Fruit fly (Drosophila melanogaster) whole organism, embryonic: ENCODE measurements around the gene CG13029.

ENCODE experiments used
- Atf-2 ChIP-seq: fragments of 200-800 bp; sonication (Bioruptor generic); optimal IDR thresholded peaks from 2 replicates; lab custom pipeline; 2016; ENCODE audit warnings: missing biosample characterization, missing genetic modification characterization
- Blimp-1 ChIP-seq: fragments of 200-800 bp; sonication (Bioruptor generic); optimal IDR thresholded peaks from 3 replicates; lab custom pipeline; 2018; ENCODE audit warnings: missing biosample characterization, missing genetic modification characterization, mild to moderate bottlenecking, moderate library complexity, missing genetic modification reagents
- Bteb2 ChIP-seq: fragments of 200-800 bp; sonication (Bioruptor generic); optimal IDR thresholded peaks from 2 replicates; lab custom pipeline; 2016; ENCODE audit warnings: missing biosample characterization, missing genetic modification characterization
- CG10274 ChIP-seq: fragments of 200-800 bp; sonication (Bioruptor generic); optimal IDR thresholded peaks from 3 replicates; lab custom pipeline; 2017; ENCODE audit warnings: missing biosample characterization, mild to moderate bottlenecking, missing genetic modification characterization
- CG10321 ChIP-seq: fragments of 200-800 bp; sonication (Bioruptor generic); IDR thresholded peaks from 2 replicates; pipeline ENCODE4 v1.3.6; 2022; ENCODE audit warnings: missing biosample characterization, missing genetic modification characterization
- CG12236 ChIP-seq: fragments of 200-800 bp; sonication (Bioruptor generic); optimal IDR thresholded peaks from 2 replicates; lab custom pipeline; 2016; ENCODE audit warnings: missing biosample characterization, missing genetic modification characterization
- CG13424 ChIP-seq: fragments of 200-800 bp; sonication (Bioruptor generic); optimal IDR thresholded peaks from 2 replicates; lab custom pipeline; 2019; ENCODE audit warnings: missing biosample characterization, mild to moderate bottlenecking, missing genetic modification characterization, moderate library complexity
- CG13894 ChIP-seq: fragments of 200-800 bp; sonication (Bioruptor generic); optimal IDR thresholded peaks from 3 replicates; lab custom pipeline; 2018; ENCODE audit warnings: missing biosample characterization, mild to moderate bottlenecking, missing genetic modification characterization, moderate library complexity
- CG14441 ChIP-seq: fragments of 200-800 bp; sonication (Bioruptor generic); IDR thresholded peaks from 2 replicates; pipeline ENCODE4 v1.3.6; 2022; ENCODE audit warnings: missing biosample characterization, missing genetic modification characterization
- CG14860 ChIP-seq: fragments of 200-800 bp; sonication (Bioruptor generic); IDR thresholded peaks from 3 replicates; pipeline ENCODE4 v1.3.6; 2022; ENCODE audit warnings: missing biosample characterization, missing genetic modification characterization; ENCODE audit not compliant: partially characterized antibody
- CG15514 ChIP-seq: fragments of 200-800 bp; sonication (Bioruptor generic); optimal IDR thresholded peaks from 3 replicates; lab custom pipeline; 2017; ENCODE audit warnings: missing biosample characterization, missing genetic modification characterization, mild to moderate bottlenecking, moderate library complexity, missing genetic modification reagents
- CG17829 ChIP-seq: fragments of 200-800 bp; optimal IDR thresholded peaks from 2 replicates; lab custom pipeline; 2019; ENCODE audit warnings: missing biosample characterization, mild to moderate bottlenecking, missing genetic modification characterization, moderate library complexity
- CG4404 ChIP-seq: fragments of 200-800 bp; sonication (Bioruptor generic); IDR thresholded peaks from 2 replicates; pipeline ENCODE4 v1.3.6; 2022; ENCODE audit warnings: missing biosample characterization, missing genetic modification characterization
- CG4707 ChIP-seq: fragments of 200-800 bp; sonication (Bioruptor generic); optimal IDR thresholded peaks from 2 replicates; lab custom pipeline; 2018; ENCODE audit warnings: missing biosample characterization, mild to moderate bottlenecking, missing genetic modification characterization, moderate library complexity
- CG7928 ChIP-seq: fragments of 200-800 bp; sonication (Bioruptor generic); optimal IDR thresholded peaks from 2 replicates; lab custom pipeline; 2017; ENCODE audit warnings: missing biosample characterization, mild to moderate bottlenecking, missing genetic modification characterization
- CG9437 ChIP-seq: fragments of 200-800 bp; sonication (Bioruptor generic); optimal IDR thresholded peaks from 2 replicates; lab custom pipeline; 2018; ENCODE audit warnings: missing biosample characterization, mild to moderate bottlenecking, missing genetic modification characterization
- CG9609 ChIP-seq: fragments of 200-800 bp; sonication (Bioruptor generic); optimal IDR thresholded peaks from 3 replicates; lab custom pipeline; 2016; ENCODE audit warnings: missing biosample characterization, missing genetic modification characterization
- CG9817 ChIP-seq: fragments of 200-800 bp; sonication (Bioruptor generic); optimal IDR thresholded peaks from 2 replicates; lab custom pipeline; 2018; ENCODE audit warnings: missing biosample characterization, mild to moderate bottlenecking, missing genetic modification characterization, moderate library complexity
- HHEX ChIP-seq: fragments of 200-800 bp; sonication (Bioruptor generic); optimal IDR thresholded peaks from 3 replicates; lab custom pipeline; 2017; ENCODE audit warnings: missing biosample characterization, mild to moderate bottlenecking, missing genetic modification characterization, missing genetic modification reagents
- Hand ChIP-seq: fragments of 200-800 bp; sonication (Bioruptor generic); optimal IDR thresholded peaks from 2 replicates; lab custom pipeline; 2017; ENCODE audit warnings: mild to moderate bottlenecking, missing biosample characterization, missing genetic modification reagents, missing genetic modification characterization
- Mrtf ChIP-seq: fragments of 200-800 bp; sonication (Bioruptor generic); IDR thresholded peaks from 3 replicates; pipeline ENCODE4 v1.3.6; 2022; ENCODE audit warnings: missing biosample characterization, missing genetic modification characterization
- Nf-YB ChIP-seq: fragments of 200-800 bp; sonication (Bioruptor generic); optimal IDR thresholded peaks from 3 replicates; lab custom pipeline; 2019; ENCODE audit warnings: missing biosample characterization, mild to moderate bottlenecking, missing genetic modification characterization, moderate library complexity
- NfI ChIP-seq: fragments of 200-800 bp; sonication (Bioruptor generic); optimal IDR thresholded peaks from 3 replicates; lab custom pipeline; 2018; ENCODE audit warnings: missing biosample characterization, mild to moderate bottlenecking, missing genetic modification characterization, moderate library complexity
- Side ChIP-seq: fragments of 200-800 bp; sonication (Bioruptor generic); optimal IDR thresholded peaks from 2 replicates; lab custom pipeline; 2016; ENCODE audit warnings: missing biosample characterization, missing genetic modification characterization
- bbx ChIP-seq: fragments of 200-800 bp; sonication (Bioruptor generic); IDR thresholded peaks from 2 replicates; pipeline ENCODE4 v1.3.6; 2022; ENCODE audit warnings: missing biosample characterization, missing genetic modification characterization; ENCODE audit not compliant: partially characterized antibody
- bsh ChIP-seq, 2 experiments: fragments of 200-800 bp; sonication (Bioruptor generic); optimal IDR thresholded peaks; 2 replicates each; lab custom pipeline; 2017 to 2018; ENCODE audit warnings: mild to moderate bottlenecking in 2 of 2, missing biosample characterization in 2 of 2, missing genetic modification characterization in 2 of 2, moderate library complexity in 1 of 2
- caup ChIP-seq: fragments of 200-800 bp; sonication (Bioruptor generic); optimal IDR thresholded peaks from 3 replicates; lab custom pipeline; 2017; ENCODE audit warnings: missing biosample characterization, mild to moderate bottlenecking, missing genetic modification characterization, moderate library complexity; ENCODE audit not compliant: severe bottlenecking
- crc ChIP-seq: fragments of 200-800 bp; sonication (Bioruptor generic); optimal IDR thresholded peaks from 2 replicates; lab custom pipeline; 2016; ENCODE audit warnings: missing biosample characterization, missing genetic modification characterization
- emc ChIP-seq: fragments of 200-800 bp; sonication (Bioruptor generic); optimal IDR thresholded peaks from 2 replicates; lab custom pipeline; 2016; ENCODE audit warnings: missing biosample characterization, missing genetic modification characterization
- ems ChIP-seq: fragments of 200-800 bp; sonication (Bioruptor generic); optimal IDR thresholded peaks from 3 replicates; lab custom pipeline; 2016; ENCODE audit warnings: missing biosample characterization, missing genetic modification characterization
- jigr1 ChIP-seq: fragments of 200-800 bp; sonication (Bioruptor generic); IDR thresholded peaks from 3 replicates; pipeline ENCODE4 v1.3.6; 2022; ENCODE audit warnings: missing biosample characterization, missing genetic modification characterization
- lmd ChIP-seq: fragments of 200-800 bp; sonication (Bioruptor generic); IDR thresholded peaks from 2 replicates; pipeline ENCODE4 v1.3.6; 2022; ENCODE audit warnings: missing biosample characterization, missing genetic modification characterization
- pan ChIP-seq, 4 experiments: fragments of >200 bp in 3 of 4; fragments of 200-800 bp in 1 of 4; sonication (Bioruptor generic) in 1 of 4; optimal IDR thresholded peaks in 3 of 4; IDR thresholded peaks in 1 of 4; 2 replicates each; pipeline versions ENCODE4 v1.3.6 to Lab custom; 2017 to 2022; ENCODE audit warnings: missing biosample characterization in 2 of 4, missing genetic modification characterization in 2 of 4, mixed read lengths in 1 of 4
- scrt ChIP-seq: fragments of 200-800 bp; sonication (Bioruptor generic); optimal IDR thresholded peaks from 2 replicates; lab custom pipeline; 2018; ENCODE audit warnings: missing biosample characterization, mild to moderate bottlenecking, missing genetic modification characterization, moderate library complexity
- sens-2 ChIP-seq: fragments of 200-800 bp; sonication (Bioruptor generic); IDR thresholded peaks from 2 replicates; pipeline ENCODE4 v1.3.6; 2022; ENCODE audit warnings: missing biosample characterization, missing genetic modification characterization
- sima ChIP-seq: fragments of 200-800 bp; sonication (Bioruptor generic); optimal IDR thresholded peaks from 2 replicates; lab custom pipeline; 2016; ENCODE audit warnings: missing biosample characterization, missing genetic modification characterization
- sob ChIP-seq: fragments of 200-800 bp; sonication (Bioruptor generic); IDR thresholded peaks from 2 replicates; pipeline ENCODE4 v1.3.6; 2022; ENCODE audit warnings: missing biosample characterization, missing genetic modification characterization
- tgo ChIP-seq: fragments of 200-800 bp; sonication (Bioruptor generic); IDR thresholded peaks from 3 replicates; pipeline ENCODE4 v1.3.6; 2022; ENCODE audit warnings: missing biosample characterization, missing genetic modification characterization
- tin ChIP-seq: fragments of 200-800 bp; sonication (Bioruptor generic); optimal IDR thresholded peaks from 3 replicates; lab custom pipeline; 2016; ENCODE audit warnings: missing biosample characterization, missing genetic modification characterization
- tio ChIP-seq: fragments of 200-800 bp; sonication (Bioruptor generic); optimal IDR thresholded peaks from 2 replicates; lab custom pipeline; 2017; ENCODE audit warnings: missing biosample characterization, missing genetic modification characterization, inconsistent platforms

CG13029 gene

dm6 chr3L:16865123-16865831, 4.9 kb downstream of the CG13029 start, which contains the start of gene Lmpt (continued):
- TF ChIP-seq jigr1 (no peak), bbx (GFP tag; lab: Robert Waterston, UW) (no peak), emc (GFP tag; lab: Kevin White, UChicago) (no peak), sens-2 (GFP tag; lab: Robert Waterston, UW) (no peak), CG10274 (no peak), CG14860 (GFP tag; lab: Robert Waterston, UW) (no peak), CG9437 (GFP tag; lab: Kevin White, UChicago) (peak; percentile 10), sob (GFP tag; lab: Robert Waterston, UW) (no peak), CG13424 (tag; lab: Kevin White, UChicago) (no peak), HHEX (GFP tag; lab: Kevin White, UChicago) (no peak), crc (no peak), CG14441 (no peak), CG15514 (GFP tag; lab: Kevin White, UChicago) (peak; percentile 48), CG9609 (GFP tag; lab: Kevin White, UChicago) (no peak), pan (optimal IDR thresholded peaks at IDR 0.05; lab: Kevin White, UChicago) (no peak), pan (GFP tag; optimal IDR thresholded peaks at IDR 0.05 in 1 of 2, IDR thresholded peaks at IDR 0.05 in 1 of 2) (no peak), tin (no peak), caup (GFP tag; lab: Kevin White, UChicago) (no peak), bsh (GFP tag; optimal IDR thresholded peaks at IDR 0.05; lab: Kevin White, UChicago) (no peak), CG4707 (GFP tag; lab: Kevin White, UChicago) (no peak), CG10321 (GFP tag; lab: Robert Waterston, UW) (no peak), sima (no peak), Bteb2 (no peak), ems (GFP tag; lab: Kevin White, UChicago) (no peak), tio (GFP tag; lab: Kevin White, UChicago) (no peak), CG7928 (GFP tag; lab: Kevin White, UChicago) (no peak), Blimp-1 (GFP tag; lab: Kevin White, UChicago) (peak; percentile 77), NfI (GFP tag; lab: Kevin White, UChicago) (no peak), CG12236 (no peak), Side (GFP tag; lab: Kevin White, UChicago) (no peak), CG4404 (GFP tag; lab: Robert Waterston, UW) (no peak), lmd (GFP tag; lab: Robert Waterston, UW) (no peak), CG9817 (no peak), CG17829 (tag; lab: Kevin White, UChicago) (peak; percentile 34), tgo (no peak), Atf-2 (GFP tag; lab: Kevin White, UChicago) (no peak), scrt (GFP tag; lab: Kevin White, UChicago) (peak; percentile 43), Mrtf (GFP tag; lab: Robert Waterston, UW) (no peak), CG13894 (tag; lab: Kevin White, UChicago) (no peak), Nf-YB (GFP tag; lab: Kevin White, UChicago) (no peak), Hand (no peak)
